Fruit fly (Drosophila melanogaster): ENCODE measurements around the gene CG5916.

CG5916 gene

DNA sequence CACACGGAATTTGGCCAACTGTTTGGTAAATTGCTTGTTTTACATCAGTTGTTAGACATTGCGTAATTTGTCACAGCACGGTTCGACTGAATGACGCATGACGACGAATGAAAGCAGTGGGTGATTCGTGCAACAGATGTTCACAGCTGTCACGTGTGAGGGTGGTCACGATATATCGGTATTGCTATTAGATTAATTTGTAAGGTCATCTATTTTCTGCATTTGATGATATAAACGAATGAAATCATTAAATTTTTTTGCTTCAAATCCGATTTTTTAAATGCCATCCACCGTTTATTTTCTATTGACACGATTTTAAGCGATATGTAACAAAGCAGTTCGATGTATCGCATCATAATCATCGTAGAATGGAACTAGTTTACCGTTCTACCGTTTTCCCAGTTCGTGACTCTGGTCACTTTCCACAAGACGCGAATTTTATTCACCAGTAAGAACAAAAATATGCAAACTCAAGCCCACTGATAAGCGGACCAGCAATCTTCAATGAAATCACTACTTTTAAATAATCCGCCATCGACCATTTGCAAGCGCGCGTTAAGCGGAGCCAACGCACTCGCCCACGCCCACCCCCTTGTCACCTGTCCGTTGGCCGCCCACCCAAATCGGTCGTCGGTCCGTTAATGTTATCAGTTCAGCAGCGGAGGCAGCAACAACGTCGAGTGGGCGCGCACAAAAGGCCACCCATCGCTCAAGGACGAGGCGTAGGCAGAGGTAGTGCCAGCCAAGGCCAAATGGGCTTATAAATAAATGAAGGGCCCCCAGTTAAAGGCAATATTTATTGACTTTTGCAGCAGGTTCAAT lies at the start of gene CG5916, which contains the start of gene Mic26-27:
CG5916 (plus strand) TSS at position 398 of the 822 bp plus-strand sequence.
Mic26-27 (minus strand) TSS at position 224 of the 822 bp plus-strand sequence.
- TF ChIP-seq N (GFP tag; optimal IDR thresholded peaks at IDR 0.05) (no peak), h (GFP tag; optimal IDR thresholded peaks at IDR 0.05) (peak; percentile 60), GATAd (GFP tag; optimal IDR thresholded peaks at IDR 0.05) (peak; percentile 56), foxo (GFP tag; optimal IDR thresholded peaks at IDR 0.05) (peak in 1 of 2 experiments; percentile 64), CrebA (GFP tag; optimal IDR thresholded peaks at IDR 0.05; ENCODE audit: borderline replicate concordance) (no peak), dl (GFP tag; optimal IDR thresholded peaks at IDR 0.05; ENCODE audit: insufficient read depth in 1 of 2, partially characterized antibody in 2 of 2) (peak; percentile 99 to 100), Vsx2 (GFP tag; optimal IDR thresholded peaks at IDR 0.05; ENCODE audit: partially characterized antibody) (peak; percentile 100), Dfd (GFP tag; optimal IDR thresholded peaks at IDR 0.05) (no peak), CG9705 (GFP tag; optimal IDR thresholded peaks at IDR 0.05) (peak; percentile 35), Hr83 (GFP tag; optimal IDR thresholded peaks at IDR 0.05; ENCODE audit: poor library complexity, severe bottlenecking) (peak; percentile 70), ey (GFP tag; optimal IDR thresholded peaks at IDR 0.05) (peak; percentile 29), rgr (GFP tag; optimal IDR thresholded peaks at IDR 0.05) (peak; percentile 75), Sp1 (GFP tag; optimal IDR thresholded peaks at IDR 0.05) (peak; percentile 13), Hnf4 (GFP tag; optimal IDR thresholded peaks at IDR 0.05) (no peak), Myc (optimal IDR thresholded peaks at IDR 0.05) (peak; percentile 76), usp (GFP tag; optimal IDR thresholded peaks at IDR 0.05) (no peak), tai (GFP tag; optimal IDR thresholded peaks at IDR 0.05) (no peak), fru (GFP tag; optimal IDR thresholded peaks at IDR 0.05) (peak; percentile 59), dsf (GFP tag; optimal IDR thresholded peaks at IDR 0.05; ENCODE audit: borderline replicate concordance) (no peak), sv (GFP tag; optimal IDR thresholded peaks at IDR 0.05) (peak; percentile 74), Dif (GFP tag; optimal IDR thresholded peaks at IDR 0.05; ENCODE audit: partially characterized antibody) (peak; percentile 100), Rel (GFP tag; optimal IDR thresholded peaks at IDR 0.05) (no peak), Rel (tag; optimal IDR thresholded peaks at IDR 0.05) (no peak), woc (GFP tag; optimal IDR thresholded peaks at IDR 0.05) (peak; percentile 69), dmrt93B (GFP tag; optimal IDR thresholded peaks at IDR 0.05) (peak; percentile 54), Jra (GFP tag; optimal IDR thresholded peaks at IDR 0.05) (peak; percentile 90), br (GFP tag; optimal IDR thresholded peaks at IDR 0.05) (peak; percentile 34), Abd-B (GFP tag; optimal IDR thresholded peaks at IDR 0.05) (no peak), CG32264 (GFP tag; optimal IDR thresholded peaks at IDR 0.05) (peak; percentile 33), jim (GFP tag; optimal IDR thresholded peaks at IDR 0.05) (no peak), psq (GFP tag; optimal IDR thresholded peaks at IDR 0.05) (peak; percentile 20), OdsH (GFP tag; optimal IDR thresholded peaks at IDR 0.05) (peak; percentile 54), HLH106 (tag; optimal IDR thresholded peaks at IDR 0.05) (peak; percentile 25)

DNA sequence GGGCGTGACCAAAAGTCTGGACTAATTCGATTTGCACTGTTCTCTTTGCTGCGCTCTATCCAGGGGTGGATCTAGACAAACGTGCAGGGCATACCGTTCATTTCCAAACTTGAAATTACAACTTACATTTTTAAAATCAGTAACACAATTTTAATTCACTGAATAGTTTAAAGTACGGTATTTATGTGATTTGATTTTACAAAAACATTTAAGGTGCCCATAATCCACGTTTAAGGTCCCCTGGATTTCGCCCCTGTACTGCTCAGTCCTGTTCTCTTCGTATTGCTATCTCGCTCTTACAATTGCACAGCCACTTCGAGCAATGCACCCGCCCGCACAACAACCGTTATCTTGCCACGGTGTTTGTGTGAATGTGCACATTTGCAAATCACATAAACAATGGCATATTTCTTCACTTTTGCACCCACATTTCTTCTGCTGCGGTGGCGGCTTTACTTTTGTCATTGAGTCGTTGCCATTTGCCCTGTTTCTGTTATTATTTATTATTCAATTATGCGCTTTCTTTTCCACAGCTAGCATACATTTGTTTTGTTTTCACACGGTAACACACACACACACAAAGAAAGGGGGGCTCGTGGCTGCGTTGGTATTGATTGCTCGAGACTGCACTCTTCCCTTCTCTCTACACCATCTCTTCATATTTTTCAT lies 49.0 kb upstream of the CG5916 start:
- TF ChIP-seq Dif (GFP tag; optimal IDR thresholded peaks at IDR 0.05; ENCODE audit: partially characterized antibody) = no peak
- TF ChIP-seq psq (GFP tag; optimal IDR thresholded peaks at IDR 0.05) = peak; percentile 96
- TF ChIP-seq tai (GFP tag; optimal IDR thresholded peaks at IDR 0.05) = no peak
- TF ChIP-seq ey (GFP tag; optimal IDR thresholded peaks at IDR 0.05) = peak; percentile 99
- peak; percentile 97 for TF ChIP-seq Sp1 (GFP tag; optimal IDR thresholded peaks at IDR 0.05)
- peak; percentile 98 for TF ChIP-seq dmrt93B (GFP tag; optimal IDR thresholded peaks at IDR 0.05)
- peak; percentile 96 for TF ChIP-seq CG32264 (GFP tag; optimal IDR thresholded peaks at IDR 0.05)
- peak; percentile 99 for TF ChIP-seq br (GFP tag; optimal IDR thresholded peaks at IDR 0.05)
- peak; percentile 98 for TF ChIP-seq Hnf4 (GFP tag; optimal IDR thresholded peaks at IDR 0.05)
- no peak for TF ChIP-seq Myc (optimal IDR thresholded peaks at IDR 0.05)
- peak; percentile 99 for TF ChIP-seq rgr (GFP tag; optimal IDR thresholded peaks at IDR 0.05)
- TF ChIP-seq pan (optimal IDR thresholded peaks at IDR 0.05) = no peak
- TF ChIP-seq dsf (GFP tag; optimal IDR thresholded peaks at IDR 0.05; ENCODE audit: borderline replicate concordance) = peak; percentile 89
- no peak for TF ChIP-seq brk (GFP tag; optimal IDR thresholded peaks at IDR 0.05)
- TF ChIP-seq woc (GFP tag; optimal IDR thresholded peaks at IDR 0.05) = peak; percentile 97
- TF ChIP-seq Mio (GFP tag; optimal IDR thresholded peaks at IDR 0.05) = peak; percentile 86
- peak; percentile 9 for TF ChIP-seq sv (GFP tag; optimal IDR thresholded peaks at IDR 0.05)
- TF ChIP-seq Rel (GFP tag; optimal IDR thresholded peaks at IDR 0.05) = peak; percentile 82
- peak; percentile 87 for TF ChIP-seq Rel (tag; optimal IDR thresholded peaks at IDR 0.05)
- TF ChIP-seq Hr83 (GFP tag; optimal IDR thresholded peaks at IDR 0.05; ENCODE audit: poor library complexity, severe bottlenecking) = peak; percentile 79
- TF ChIP-seq dl (GFP tag; optimal IDR thresholded peaks at IDR 0.05; ENCODE audit: insufficient read depth in 1 of 2, partially characterized antibody in 2 of 2) = no peak
- TF ChIP-seq GATAd (GFP tag; optimal IDR thresholded peaks at IDR 0.05) = peak; percentile 93
- TF ChIP-seq CrebA (GFP tag; optimal IDR thresholded peaks at IDR 0.05; ENCODE audit: borderline replicate concordance) = peak; percentile 72
- TF ChIP-seq sage (GFP tag; optimal IDR thresholded peaks at IDR 0.05) = peak; percentile 96
- no peak for TF ChIP-seq N (GFP tag; optimal IDR thresholded peaks at IDR 0.05)
- TF ChIP-seq lola (GFP tag; optimal IDR thresholded peaks at IDR 0.05) = no peak
- peak; percentile 69 for TF ChIP-seq jim (GFP tag; optimal IDR thresholded peaks at IDR 0.05)
- peak; percentile 88 to 99 for TF ChIP-seq foxo (GFP tag; optimal IDR thresholded peaks at IDR 0.05)
- TF ChIP-seq Vsx2 (GFP tag; optimal IDR thresholded peaks at IDR 0.05; ENCODE audit: partially characterized antibody) = no peak
- TF ChIP-seq OdsH (GFP tag; optimal IDR thresholded peaks at IDR 0.05) = peak; percentile 99
- TF ChIP-seq h (GFP tag; optimal IDR thresholded peaks at IDR 0.05) = peak; percentile 99
- no peak for TF ChIP-seq Abd-B (GFP tag; optimal IDR thresholded peaks at IDR 0.05)
- peak; percentile 95 for TF ChIP-seq Jra (GFP tag; optimal IDR thresholded peaks at IDR 0.05)
- no peak for TF ChIP-seq usp (GFP tag; optimal IDR thresholded peaks at IDR 0.05)
- no peak for TF ChIP-seq Dfd (GFP tag; optimal IDR thresholded peaks at IDR 0.05)
- no peak for TF ChIP-seq Hr78 (GFP tag; optimal IDR thresholded peaks at IDR 0.05)
- peak; percentile 99 for TF ChIP-seq fru (GFP tag; optimal IDR thresholded peaks at IDR 0.05)
- TF ChIP-seq HLH106 (tag; optimal IDR thresholded peaks at IDR 0.05) = peak; percentile 99
- TF ChIP-seq CG9705 (GFP tag; optimal IDR thresholded peaks at IDR 0.05) = peak; percentile 95

Data from whole organism, wandering third instar larva.